Worm (Caenorhabditis elegans): ENCODE results near the gene pph-1.

Gene pph-1

ce11 chrV:10736756-10737155 lies 34.4 kb downstream of the pph-1 start, which contains the start of the genes mre-11 and wdr-5.3 (continued):
- no peak for TF ChIP-seq nfya-1 (tag; optimal IDR thresholded peaks at IDR 0.05)
- no peak for TF ChIP-seq unc-3 (GFP tag; conservative IDR thresholded peaks at IDR 0.05)
- TF ChIP-seq unc-3 (tag; optimal IDR thresholded peaks at IDR 0.05): no peak
- TF ChIP-seq rnt-1 (tag; optimal IDR thresholded peaks at IDR 0.05): no peak
- no peak for TF ChIP-seq syd-9 (tag; optimal IDR thresholded peaks at IDR 0.05)

- no peak for TF ChIP-seq pag-3 (tag; optimal IDR thresholded peaks at IDR 0.05; ENCODE audit: borderline replicate concordance)
- TF ChIP-seq ceh-45 (GFP tag; IDR thresholded peaks at IDR 0.05): no peak
- no peak for TF ChIP-seq fkh-10 (GFP tag; optimal IDR thresholded peaks at IDR 0.05)
- no peak for TF ChIP-seq ttx-3 (tag; optimal IDR thresholded peaks at IDR 0.05)
- TF ChIP-seq ceh-19 (GFP tag; optimal IDR thresholded peaks at IDR 0.05): no peak
- TF ChIP-seq npax-4 (tag; optimal IDR thresholded peaks at IDR 0.05): no peak
- TF ChIP-seq F13H6.1 (tag; optimal IDR thresholded peaks at IDR 0.05): no peak
These were observed 39.0 kb downstream of the pph-1 start, which contains the start of gene ZC302.3 for ce11 chrV:10741357-10741756. ZC302.3 (minus strand) TSS chrV:10741457.

- TF ChIP-seq tbx-2 (tag; optimal IDR thresholded peaks at IDR 0.05): no peak
- no peak for TF ChIP-seq ahr-1 (tag; optimal IDR thresholded peaks at IDR 0.05)
- TF ChIP-seq lin-11 (tag; optimal IDR thresholded peaks at IDR 0.05): no peak
- TF ChIP-seq che-1 (tag; optimal IDR thresholded peaks at IDR 0.05): no peak
- TF ChIP-seq unc-42 (tag; optimal IDR thresholded peaks at IDR 0.05): no peak
- TF ChIP-seq tbx-7 (tag; optimal IDR thresholded peaks at IDR 0.05): no peak
- no peak for TF ChIP-seq nfya-1 (tag; optimal IDR thresholded peaks at IDR 0.05)
- TF ChIP-seq ceh-6 (GFP tag; optimal IDR thresholded peaks at IDR 0.05): no peak
- no peak for TF ChIP-seq eyg-1 (tag; optimal IDR thresholded peaks at IDR 0.05)
- no peak for TF ChIP-seq ceh-24 (tag; optimal IDR thresholded peaks at IDR 0.05)
- no peak for TF ChIP-seq pax-1 (tag; optimal IDR thresholded peaks at IDR 0.05)
- TF ChIP-seq K02D7.2 (tag; optimal IDR thresholded peaks at IDR 0.05): no peak
- no peak for TF ChIP-seq ztf-16 (tag; optimal IDR thresholded peaks at IDR 0.05)
These were observed 41.3 kb downstream of the pph-1 start, which contains the start of gene srj-22 for ce11 chrV:10743649-10744048. srj-22 (minus strand) TSS chrV:10743749.

- TF ChIP-seq mec-3 (tag; optimal IDR thresholded peaks at IDR 0.05; ENCODE audit: borderline replicate concordance): no peak
- TF ChIP-seq unc-42 (tag; optimal IDR thresholded peaks at IDR 0.05): no peak
- TF ChIP-seq hlh-13 (GFP tag; optimal IDR thresholded peaks at IDR 0.05): no peak
- TF ChIP-seq ceh-6 (GFP tag; optimal IDR thresholded peaks at IDR 0.05): no peak
- TF ChIP-seq fkh-6 (tag; optimal IDR thresholded peaks at IDR 0.05): no peak
- no peak for TF ChIP-seq rnt-1 (tag; optimal IDR thresholded peaks at IDR 0.05)
- TF ChIP-seq K02D7.2 (tag; optimal IDR thresholded peaks at IDR 0.05): no peak
- no peak for TF ChIP-seq fax-1 (tag; optimal IDR thresholded peaks at IDR 0.05)
- TF ChIP-seq hlh-30 (tag; optimal IDR thresholded peaks at IDR 0.05; ENCODE audit: insufficient read depth): no peak
- TF ChIP-seq pha-4 (tag; optimal IDR thresholded peaks at IDR 0.05): no peak
- no peak for TF ChIP-seq ceh-48 (tag; optimal IDR thresholded peaks at IDR 0.05)
- no peak for TF ChIP-seq ceh-9 (tag; optimal IDR thresholded peaks at IDR 0.05)
- no peak for TF ChIP-seq ceh-18 (tag; optimal IDR thresholded peaks at IDR 0.05)
- TF ChIP-seq eyg-1 (tag; optimal IDR thresholded peaks at IDR 0.05): no peak
- TF ChIP-seq pat-9 (tag; optimal IDR thresholded peaks at IDR 0.05): no peak
- no peak for TF ChIP-seq ahr-1 (tag; optimal IDR thresholded peaks at IDR 0.05)
- no peak for TF ChIP-seq syd-9 (tag; optimal IDR thresholded peaks at IDR 0.05)
These were observed 42.7 kb downstream of the pph-1 start, which contains the start of gene srj-21 for ce11 chrV:10745034-10745433. srj-21 (plus strand) TSS chrV:10745334.

ce11 chrV:10747263-10747951 lies 45.1 kb downstream of the pph-1 start, which contains the start of the genes selt-1.2 and F28H7.2:
selt-1.2 (minus strand) TSS chrV:10747363.
F28H7.2 (plus strand) TSS chrV:10747901.
- TF ChIP-seq ceh-9 (tag; optimal IDR thresholded peaks at IDR 0.05) (no peak), npax-4 (tag; optimal IDR thresholded peaks at IDR 0.05) (no peak), pros-1 (tag; optimal IDR thresholded peaks at IDR 0.05) (no peak), mec-3 (tag; optimal IDR thresholded peaks at IDR 0.05; ENCODE audit: borderline replicate concordance) (no peak), lin-11 (tag; optimal IDR thresholded peaks at IDR 0.05) (no peak), hlh-8 (tag; optimal IDR thresholded peaks at IDR 0.05) (no peak), unc-55 (GFP tag; optimal IDR thresholded peaks at IDR 0.05) (no peak), ceh-30 (tag; optimal IDR thresholded peaks at IDR 0.05) (no peak), sox-4 (tag; optimal IDR thresholded peaks at IDR 0.05) (no peak), ceh-6 (GFP tag; optimal IDR thresholded peaks at IDR 0.05) (no peak), che-1 (tag; optimal IDR thresholded peaks at IDR 0.05) (no peak), ceh-2 (tag; optimal IDR thresholded peaks at IDR 0.05) (no peak), elt-2 (tag; optimal IDR thresholded peaks at IDR 0.05) (no peak), pax-1 (tag; optimal IDR thresholded peaks at IDR 0.05) (no peak), elt-4 (tag; optimal IDR thresholded peaks at IDR 0.05) (no peak), hlh-15 (tag; optimal IDR thresholded peaks at IDR 0.05) (no peak), ceh-34 (tag; optimal IDR thresholded peaks at IDR 0.05) (no peak)

Measured in whole organism, late embryonic.